Fruit fly (Drosophila melanogaster): Measurements from ENCODE around the gene CG4042.

CG4042 gene

dm6 chr3L:20778224-20779063, 7.1 kb upstream of the CG4042 start, which contains the start of the genes Pex16 and Pex14 (continued):
- TF ChIP-seq CG6791 (GFP tag; IDR thresholded peaks at IDR 0.05; ENCODE audit: partially characterized antibody) (no peak), Dad (GFP tag; optimal IDR thresholded peaks at IDR 0.05) (peak; percentile 65), Poxn (GFP tag; IDR thresholded peaks at IDR 0.05) (peak; percentile 48; the same call in 1 of the 2 replicates), Eip74EF (GFP tag; optimal IDR thresholded peaks at IDR 0.05) (no peak), D19A (tag; optimal IDR thresholded peaks at IDR 0.05) (no peak), CG13624 (GFP tag; optimal IDR thresholded peaks at IDR 0.05) (peak; percentile 78), dpn (GFP tag; optimal IDR thresholded peaks at IDR 0.05) (peak; percentile 78 to 84), Spps (tag; optimal IDR thresholded peaks at IDR 0.05) (peak; percentile 28), CG2116 (GFP tag; optimal IDR thresholded peaks at IDR 0.05) (peak; percentile 47), CG6765 (GFP tag; optimal IDR thresholded peaks at IDR 0.05) (no peak), shn (GFP tag; optimal IDR thresholded peaks at IDR 0.05) (peak; percentile 76), CG2202 (tag; optimal IDR thresholded peaks at IDR 0.05) (no peak), tin (GFP tag; optimal IDR thresholded peaks at IDR 0.05) (peak; percentile 78), CG1832 (GFP tag; optimal IDR thresholded peaks at IDR 0.05) (no peak), Ets97D (GFP tag; optimal IDR thresholded peaks at IDR 0.05) (peak; percentile 38), vfl (GFP tag; optimal IDR thresholded peaks at IDR 0.05) (peak; percentile 65), fd102C (GFP tag; optimal IDR thresholded peaks at IDR 0.05) (no peak), PHDP (tag; optimal IDR thresholded peaks at IDR 0.05) (peak; percentile 46), gsb (GFP tag; IDR thresholded peaks at IDR 0.05) (no peak), CG10565 (GFP tag; optimal IDR thresholded peaks at IDR 0.05) (no peak), dmrt99B (tag; optimal IDR thresholded peaks at IDR 0.05) (no peak), kni (GFP tag; optimal IDR thresholded peaks at IDR 0.05) (no peak), klu (GFP tag; IDR thresholded peaks at IDR 0.05) (peak; percentile 71), dimm (GFP tag; IDR thresholded peaks at IDR 0.05) (0 out of 2 replicates have a peak, but pooled peaks have one; percentile 36), BEAF-32 (GFP tag; optimal IDR thresholded peaks at IDR 0.05) (peak; percentile 37), CG9215 (GFP tag; IDR thresholded peaks at IDR 0.05) (peak; percentile 82), Nf-YA (GFP tag; IDR thresholded peaks at IDR 0.05) (no peak), CG10979 (tag; optimal IDR thresholded peaks at IDR 0.05) (peak; percentile 39), CG9876 (GFP tag; optimal IDR thresholded peaks at IDR 0.05) (peak; percentile 77), luna (GFP tag; optimal IDR thresholded peaks at IDR 0.05) (peak; percentile 43), Oli (tag; optimal IDR thresholded peaks at IDR 0.05) (peak; percentile 59), nau (GFP tag; optimal IDR thresholded peaks at IDR 0.05) (no peak), CG13287 (GFP tag; IDR thresholded peaks at IDR 0.05; ENCODE audit: partially characterized antibody) (no peak), bigmax (GFP tag; optimal IDR thresholded peaks at IDR 0.05) (no peak), CG15601 (tag; optimal IDR thresholded peaks at IDR 0.05) (no peak), ac (GFP tag; optimal IDR thresholded peaks at IDR 0.05) (no peak), Sox102F (GFP tag; optimal IDR thresholded peaks at IDR 0.05) (no peak), stc (GFP tag; IDR thresholded peaks at IDR 0.05) (no peak), CG17186 (GFP tag; optimal IDR thresholded peaks at IDR 0.05) (peak; percentile 36), crc (GFP tag; optimal IDR thresholded peaks at IDR 0.05) (peak; percentile 46), hbn (GFP tag; IDR thresholded peaks at IDR 0.05; ENCODE audit: partially characterized antibody) (no peak), CG13894 (tag; optimal IDR thresholded peaks at IDR 0.05) (no peak), Nf-YB (GFP tag; optimal IDR thresholded peaks at IDR 0.05) (peak; percentile 27), tio (GFP tag; optimal IDR thresholded peaks at IDR 0.05) (no peak), CG12219 (GFP tag; optimal IDR thresholded peaks at IDR 0.05) (peak; percentile 26), HLH3B (GFP tag; IDR thresholded peaks at IDR 0.05) (peak; percentile 70), CG16815 (GFP tag; optimal IDR thresholded peaks at IDR 0.05) (peak; percentile 71), CG7987 (GFP tag; optimal IDR thresholded peaks at IDR 0.05) (no peak)

Data from whole organism, embryonic.